Worm (Caenorhabditis elegans): ENCODE data around the gene hsp-3.

Gene hsp-3

ce11 chrX:6109288-6109770 is 17.4 kb upstream of the hsp-3 start, which contains the start of gene kynu-1:
kynu-1 (minus strand) TSS chrX:6109338.
- TF ChIP-seq daf-16 (GFP tag; optimal IDR thresholded peaks at IDR 0.05) = no peak
- peak; percentile 45 for TF ChIP-seq daf-16 (tag; optimal IDR thresholded peaks at IDR 0.05)
- peak; percentile 31; the same call in 1 of the 2 replicates for TF ChIP-seq dmd-6 (GFP tag; IDR thresholded peaks at IDR 0.05)
- TF ChIP-seq snpc-1.2 (GFP tag; IDR thresholded peaks at IDR 0.05) = no peak
- no peak for TF ChIP-seq zfp-2 (tag; optimal IDR thresholded peaks at IDR 0.05)
- peak; percentile 83 for TF ChIP-seq nhr-28 (tag; optimal IDR thresholded peaks at IDR 0.05)
- no peak for TF ChIP-seq ama-1 (optimal IDR thresholded peaks at IDR 0.05)
- no peak for TF ChIP-seq mep-1 (tag; optimal IDR thresholded peaks at IDR 0.05)
- no peak for TF ChIP-seq nhr-41 (GFP tag; IDR thresholded peaks at IDR 0.05)
- no peak for TF ChIP-seq ceh-62 (tag; optimal IDR thresholded peaks at IDR 0.05)
- peak; percentile 50 for TF ChIP-seq hlh-11 (tag; optimal IDR thresholded peaks at IDR 0.05)
- TF ChIP-seq nhr-10 (tag; optimal IDR thresholded peaks at IDR 0.05) = no peak
- no peak for TF ChIP-seq lin-29 (GFP tag; IDR thresholded peaks at IDR 0.05)
- TF ChIP-seq nhr-111 (GFP tag; optimal IDR thresholded peaks at IDR 0.05) = no peak
- TF ChIP-seq Y105C5A.15 (GFP tag; IDR thresholded peaks at IDR 0.05) = no peak
- peak; percentile 56 for TF ChIP-seq dve-1 (tag; optimal IDR thresholded peaks at IDR 0.05; ENCODE audit: insufficient read depth)
- TF ChIP-seq lsy-2 (tag; optimal IDR thresholded peaks at IDR 0.05) = peak in 1 of 2 experiments; percentile 27
- no peak for TF ChIP-seq zfp-3 (GFP tag; conservative IDR thresholded peaks at IDR 0.05)
- no peak for TF ChIP-seq sdz-12 (GFP tag; optimal IDR thresholded peaks at IDR 0.05)

- TF ChIP-seq hlh-11 (tag; optimal IDR thresholded peaks at IDR 0.05) = no peak
- TF ChIP-seq sdz-12 (GFP tag; optimal IDR thresholded peaks at IDR 0.05) = no peak
- TF ChIP-seq Y5F2A.4 (GFP tag; optimal IDR thresholded peaks at IDR 0.05) = no peak
- peak in 1 of 2 experiments; percentile 93 for TF ChIP-seq unc-62 (GFP tag; optimal IDR thresholded peaks at IDR 0.05 in 1 of 2)
- TF ChIP-seq unc-62 (tag; optimal IDR thresholded peaks at IDR 0.05) = no peak
- no peak for TF ChIP-seq F37D6.2 (tag; optimal IDR thresholded peaks at IDR 0.05)
- TF ChIP-seq T20F7.1 (GFP tag; optimal IDR thresholded peaks at IDR 0.05) = no peak
- TF ChIP-seq F10B5.3 (tag; optimal IDR thresholded peaks at IDR 0.05) = no peak
- TF ChIP-seq egl-43 (GFP tag; IDR thresholded peaks at IDR 0.05) = no peak
- peak; percentile 31 for TF ChIP-seq aha-1 (tag)
- TF ChIP-seq jun-1 (tag; optimal IDR thresholded peaks at IDR 0.05) = no peak
Observed at ce11 chrX:6107962-6108361, 16.0 kb upstream of the hsp-3 start.

ce11 chrX:6103297-6103696 is 11.4 kb upstream of the hsp-3 start, which contains the start of gene C15H9.11:
C15H9.11 (minus strand) TSS chrX:6103397.
- TF ChIP-seq mdt-29 (GFP tag; IDR thresholded peaks at IDR 0.05) = no peak
- no peak for TF ChIP-seq dmd-8 (GFP tag; IDR thresholded peaks at IDR 0.05)
- no peak for TF ChIP-seq ztf-11 (tag; optimal IDR thresholded peaks at IDR 0.05)
- TF ChIP-seq egl-43 (GFP tag; IDR thresholded peaks at IDR 0.05) = no peak
- TF ChIP-seq nhr-10 (tag; optimal IDR thresholded peaks at IDR 0.05) = no peak
- no peak for TF ChIP-seq Y105C5A.15 (GFP tag; IDR thresholded peaks at IDR 0.05)
- no peak for TF ChIP-seq ctbp-1 (GFP tag; IDR thresholded peaks at IDR 0.05)

- no peak for TF ChIP-seq lin-29 (GFP tag; IDR thresholded peaks at IDR 0.05)
- no peak for TF ChIP-seq saeg-2 (GFP tag; IDR thresholded peaks at IDR 0.05)
- no peak for TF ChIP-seq cey-2 (tag; optimal IDR thresholded peaks at IDR 0.05; ENCODE audit: borderline replicate concordance, insufficient read depth)
- no peak for TF ChIP-seq fos-1 (tag; optimal IDR thresholded peaks at IDR 0.05)
- no peak for TF ChIP-seq mdl-1 (tag; optimal IDR thresholded peaks at IDR 0.05)
- no peak for TF ChIP-seq Y75B8A.6 (GFP tag; IDR thresholded peaks at IDR 0.05)
- TF ChIP-seq F10B5.3 (tag; optimal IDR thresholded peaks at IDR 0.05) = no peak
- no peak for TF ChIP-seq zfp-2 (tag; optimal IDR thresholded peaks at IDR 0.05)
- TF ChIP-seq hlh-11 (tag; optimal IDR thresholded peaks at IDR 0.05) = peak; percentile 13
- no peak for TF ChIP-seq aly-2 (tag; optimal IDR thresholded peaks at IDR 0.05)
- no peak for TF ChIP-seq daf-12 (tag; optimal IDR thresholded peaks at IDR 0.05)
- TF ChIP-seq mdt-29 (GFP tag; IDR thresholded peaks at IDR 0.05) = no peak
- no peak for TF ChIP-seq nhr-41 (GFP tag; IDR thresholded peaks at IDR 0.05)
- TF ChIP-seq Y105C5A.15 (GFP tag; IDR thresholded peaks at IDR 0.05) = no peak
- no peak for TF ChIP-seq nhr-48 (tag; optimal IDR thresholded peaks at IDR 0.05)
- TF ChIP-seq nhr-25 (tag; optimal IDR thresholded peaks at IDR 0.05; ENCODE audit: borderline replicate concordance, insufficient read depth) = no peak
- no peak for TF ChIP-seq daf-16 (GFP tag; optimal IDR thresholded peaks at IDR 0.05)
- peak; percentile 22 for TF ChIP-seq daf-16 (tag; optimal IDR thresholded peaks at IDR 0.05)
- TF ChIP-seq arid-1 (GFP tag; conservative IDR thresholded peaks at IDR 0.05) = no peak
- no peak for TF ChIP-seq dpl-1 (GFP tag; optimal IDR thresholded peaks at IDR 0.05)
- TF ChIP-seq F49E8.2 (tag; optimal IDR thresholded peaks at IDR 0.05; ENCODE audit: borderline replicate concordance) = no peak
Observed at ce11 chrX:6100395-6101099, 8.6 kb upstream of the hsp-3 start.
